Fruit fly (Drosophila melanogaster) S2 (cell line): Measurements from ENCODE around the gene Alh.

Source experiments
- CG8478 ChIP-seq: fragments of >200 bp; optimal IDR thresholded peaks from 2 replicates; lab custom pipeline; 2018
- CTCF ChIP-seq, 2 experiments: fragments of >200 bp; optimal IDR thresholded peaks; 2 replicates each; lab custom pipeline; 2018

Gene Alh

dm6 chr3R:7116511-7116910 lies 7.5 kb downstream of the Alh start:
- TF ChIP-seq CTCF (optimal IDR thresholded peaks at IDR 0.05; lab: Kevin White, UChicago) (no peak), CG8478 (lab: Kevin White, UChicago) (no peak)

- no peak for TF ChIP-seq CTCF (optimal IDR thresholded peaks at IDR 0.05; lab: Kevin White, UChicago)
- TF ChIP-seq CG8478 (lab: Kevin White, UChicago), result no peak
Measured at dm6 chr3R:7112977-7113376, 11.0 kb downstream of the Alh start.

DNA sequence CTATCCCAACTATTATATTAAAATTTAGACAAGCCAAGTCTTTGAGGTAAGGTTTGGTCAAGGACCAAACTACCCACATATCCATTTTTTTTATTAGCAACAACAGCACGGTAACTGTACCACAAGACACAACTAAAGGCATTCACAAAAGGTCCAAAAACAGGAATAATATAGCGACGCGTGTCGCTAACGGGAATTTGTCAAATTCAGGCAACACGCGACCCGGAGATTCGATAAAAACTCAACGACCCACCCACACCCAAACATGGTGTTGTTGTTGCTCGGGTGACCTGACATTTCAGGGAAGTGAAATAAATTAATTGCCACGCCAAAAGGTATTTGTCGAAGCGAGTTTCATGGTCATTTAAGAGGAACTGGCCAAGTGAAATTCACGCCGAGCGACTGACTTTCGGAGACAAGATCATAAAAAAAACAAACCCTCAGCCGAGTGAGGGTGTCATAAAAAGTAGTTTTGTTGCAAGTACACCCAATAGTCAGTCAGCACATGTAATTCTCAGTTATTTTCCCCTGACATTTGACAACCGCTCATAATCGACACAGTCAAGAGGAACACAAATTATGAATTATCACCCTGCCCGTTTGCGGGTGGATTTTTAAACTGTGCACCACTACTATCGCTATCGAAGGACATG lies 12.7 kb downstream of the Alh start:
- no peak for TF ChIP-seq CG8478 (lab: Kevin White, UChicago)
- TF ChIP-seq CTCF (optimal IDR thresholded peaks at IDR 0.05; lab: Kevin White, UChicago), result no peak

DNA sequence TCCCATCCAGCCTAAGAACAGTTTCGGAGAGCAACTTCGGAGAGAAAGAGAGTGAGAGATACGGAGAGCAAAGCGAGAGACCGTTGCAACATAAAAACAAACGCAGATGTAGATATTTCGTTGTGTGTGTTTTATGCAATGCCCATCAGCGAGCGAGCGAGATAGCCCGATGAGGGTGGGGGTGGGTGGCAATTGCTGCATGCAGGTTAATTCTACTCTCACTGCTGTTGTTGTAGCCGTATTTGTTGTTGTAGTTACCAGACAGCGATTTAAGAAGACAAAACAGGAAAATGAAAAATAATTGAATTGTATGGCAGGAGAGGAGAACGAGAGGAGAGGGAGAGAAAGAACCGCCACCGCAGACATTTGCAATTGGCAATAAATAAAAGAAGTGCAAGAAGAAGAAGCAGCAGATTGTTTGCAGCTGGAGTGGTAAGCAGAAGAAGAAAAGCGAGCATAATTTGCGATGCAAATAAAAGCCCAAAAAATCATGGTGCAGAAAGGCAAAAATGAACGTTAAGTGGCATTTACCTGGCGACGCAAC lies 14.2 kb downstream of the Alh start:
- TF ChIP-seq CTCF (optimal IDR thresholded peaks at IDR 0.05; lab: Kevin White, UChicago) (no peak), CG8478 (lab: Kevin White, UChicago) (no peak)

dm6 chr3R:7108589-7109312 lies 15.2 kb downstream of the Alh start:
- no peak for TF ChIP-seq CTCF (optimal IDR thresholded peaks at IDR 0.05; lab: Kevin White, UChicago)
- no peak for TF ChIP-seq CG8478 (lab: Kevin White, UChicago)

DNA sequence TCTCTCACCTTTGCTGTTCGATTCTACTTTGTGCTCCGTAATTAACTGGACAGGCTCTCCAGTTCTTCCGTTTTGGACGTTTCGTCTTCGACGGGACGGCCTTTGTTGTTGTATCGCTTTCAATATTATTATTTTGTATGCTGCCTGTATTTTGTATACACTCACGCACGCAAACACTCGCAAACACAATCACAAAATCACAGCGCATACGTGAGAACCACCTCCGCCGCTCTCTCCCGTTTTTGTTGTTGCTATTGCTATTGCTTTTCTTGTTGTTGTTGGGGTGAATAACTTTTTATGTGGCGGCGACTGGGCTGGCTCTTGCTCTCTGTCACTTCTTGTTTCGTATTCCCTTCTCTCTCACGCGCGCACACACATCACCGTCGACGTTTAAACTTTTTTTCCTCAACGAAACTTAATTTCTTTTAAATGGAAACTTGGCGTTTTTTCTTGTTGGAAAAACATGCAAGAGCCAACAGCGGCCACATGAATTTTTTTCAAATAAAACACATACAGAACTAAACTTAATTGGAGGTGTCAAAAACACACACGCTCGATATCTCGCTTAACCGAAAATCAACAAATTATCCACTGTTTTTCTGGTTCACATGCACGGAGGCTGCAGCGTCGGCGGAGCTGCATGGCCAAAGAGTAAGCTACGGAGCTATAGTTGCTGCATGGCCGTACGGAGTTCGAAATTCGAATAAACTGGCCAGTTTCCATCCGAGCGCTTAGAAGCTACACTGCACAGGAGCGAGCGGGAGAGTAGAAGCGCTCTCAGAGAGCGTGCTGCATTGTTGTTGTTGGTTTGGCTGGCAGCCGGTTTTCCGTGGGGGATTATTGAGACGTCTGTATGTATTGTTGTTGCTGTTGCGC lies 16.0 kb downstream of the Alh start:
- TF ChIP-seq CG8478 (lab: Kevin White, UChicago), result no peak
- no peak for TF ChIP-seq CTCF (optimal IDR thresholded peaks at IDR 0.05; lab: Kevin White, UChicago)

DNA sequence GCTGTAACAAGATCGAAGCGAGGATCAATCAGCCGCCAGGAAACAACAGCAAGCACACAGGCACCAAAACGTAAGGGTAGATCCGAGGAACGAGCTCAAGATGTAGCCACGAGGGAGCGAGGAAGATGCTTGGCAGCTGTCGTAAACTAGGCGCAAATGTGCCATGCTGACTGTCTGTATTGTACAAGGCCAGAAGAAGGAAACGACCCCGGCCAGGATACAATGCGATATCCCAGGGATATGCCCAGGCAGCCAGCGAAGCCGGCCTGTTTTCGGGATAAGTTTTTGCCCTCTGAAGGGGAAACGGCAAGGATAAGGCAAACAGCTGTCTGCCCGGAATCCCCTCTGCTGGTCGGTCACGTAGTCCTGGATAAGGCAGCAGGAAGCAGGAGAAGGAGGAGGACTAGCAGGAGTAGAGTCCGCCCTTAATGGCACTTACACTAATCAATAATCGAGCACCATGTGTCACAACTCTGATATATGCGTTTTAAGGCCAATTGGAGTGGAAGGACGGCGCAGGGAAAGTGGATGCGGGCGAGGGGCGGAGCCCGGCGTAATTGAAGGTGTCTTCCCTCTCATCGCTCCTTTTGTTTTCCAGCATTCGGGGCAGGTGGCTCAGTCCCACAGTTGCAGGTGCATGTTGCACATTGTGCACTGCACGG lies 18.4 kb downstream of the Alh start:
- TF ChIP-seq CG8478 (lab: Kevin White, UChicago), result no peak
- TF ChIP-seq CTCF (optimal IDR thresholded peaks at IDR 0.05; lab: Kevin White, UChicago), result no peak

DNA sequence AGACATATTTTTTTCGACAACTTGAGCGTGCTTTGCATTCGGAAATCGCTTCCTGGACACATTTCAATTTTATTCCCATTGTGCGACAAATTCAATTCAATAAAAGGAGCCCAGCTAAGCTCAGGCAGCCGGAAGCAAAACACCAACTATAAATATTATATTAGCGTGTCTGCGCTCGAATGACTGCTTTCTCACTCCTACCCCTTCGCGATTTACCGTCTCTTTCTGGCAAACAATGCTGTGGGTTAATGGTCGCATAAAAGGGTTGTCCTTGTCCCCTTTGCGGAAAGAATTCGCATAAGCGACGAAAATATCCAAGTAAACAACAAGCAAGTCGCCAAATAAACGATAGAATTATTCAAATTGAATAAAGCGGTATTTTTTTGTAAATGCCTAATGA lies 19.7 kb downstream of the Alh start:
- TF ChIP-seq CTCF (optimal IDR thresholded peaks at IDR 0.05; lab: Kevin White, UChicago), result no peak
- TF ChIP-seq CG8478 (lab: Kevin White, UChicago), result no peak

DNA sequence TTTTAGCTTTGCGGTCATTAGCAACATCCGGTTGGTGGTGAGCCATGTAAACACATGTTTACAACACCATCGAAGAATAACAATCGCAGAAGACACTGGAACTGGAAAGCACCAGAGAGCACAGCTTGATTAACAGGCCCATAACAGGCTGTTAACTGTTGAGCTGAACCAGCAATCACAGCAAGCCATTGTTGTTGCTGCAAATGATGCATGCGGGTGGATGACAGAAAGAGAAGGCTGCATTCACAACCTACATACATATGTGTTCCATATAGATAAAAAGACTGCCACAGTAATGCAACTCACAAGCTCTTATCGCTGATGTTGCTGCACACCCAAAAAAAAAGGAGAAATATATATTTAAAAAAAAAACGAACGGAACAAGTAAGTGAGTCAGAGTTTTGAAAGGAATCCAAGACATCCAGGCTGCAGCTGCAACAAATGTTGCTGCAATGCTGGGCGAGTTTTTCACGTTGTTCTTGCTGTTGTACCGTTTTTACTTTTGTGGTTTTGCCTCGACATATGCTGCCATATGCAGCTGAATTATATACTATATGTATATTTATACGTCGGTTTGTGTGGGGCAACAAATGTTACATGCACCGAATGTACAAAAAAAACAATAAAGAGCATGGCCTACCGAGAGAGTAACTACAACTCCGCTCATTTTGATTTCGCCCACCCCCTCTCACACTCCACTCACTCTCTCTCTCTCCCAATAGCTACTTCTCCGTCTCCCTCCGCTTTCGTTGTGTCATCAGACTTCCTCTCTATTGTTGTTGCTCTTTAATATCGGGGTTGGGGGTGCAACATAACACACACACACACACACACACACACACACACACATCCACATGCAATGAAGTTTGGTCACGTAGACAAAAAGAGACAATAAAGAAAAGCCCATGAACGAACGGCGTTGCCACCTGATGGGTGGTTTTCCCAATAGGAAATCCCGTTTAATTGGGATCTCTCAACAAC lies 20.8 kb downstream of the Alh start:
- no peak for TF ChIP-seq CG8478 (lab: Kevin White, UChicago)
- TF ChIP-seq CTCF (optimal IDR thresholded peaks at IDR 0.05; lab: Kevin White, UChicago), result no peak

dm6 chr3R:7094368-7094767 lies 29.6 kb downstream of the Alh start:
- TF ChIP-seq CG8478 (lab: Kevin White, UChicago), result no peak
- no peak for TF ChIP-seq CTCF (optimal IDR thresholded peaks at IDR 0.05; lab: Kevin White, UChicago)

DNA sequence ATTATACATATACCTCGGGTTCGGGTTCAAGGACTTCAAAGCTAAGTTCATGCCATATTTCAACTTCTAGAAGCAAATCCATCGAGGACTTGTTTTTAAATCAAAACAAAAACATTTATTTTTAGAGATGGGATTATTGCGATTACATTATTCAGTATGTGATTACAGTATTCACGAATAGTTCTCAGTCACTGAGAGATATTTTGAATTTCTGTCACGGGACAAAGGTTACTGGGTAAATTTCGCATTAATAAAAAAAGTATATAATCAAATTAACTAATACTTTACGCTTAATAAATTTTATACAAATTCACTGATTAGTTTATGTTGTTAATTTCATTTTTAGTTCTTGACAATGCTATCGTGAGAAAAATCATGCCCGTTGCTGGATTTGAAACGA lies 30.4 kb downstream of the Alh start:
- no peak for TF ChIP-seq CTCF (optimal IDR thresholded peaks at IDR 0.05; lab: Kevin White, UChicago)
- no peak for TF ChIP-seq CG8478 (lab: Kevin White, UChicago)

DNA sequence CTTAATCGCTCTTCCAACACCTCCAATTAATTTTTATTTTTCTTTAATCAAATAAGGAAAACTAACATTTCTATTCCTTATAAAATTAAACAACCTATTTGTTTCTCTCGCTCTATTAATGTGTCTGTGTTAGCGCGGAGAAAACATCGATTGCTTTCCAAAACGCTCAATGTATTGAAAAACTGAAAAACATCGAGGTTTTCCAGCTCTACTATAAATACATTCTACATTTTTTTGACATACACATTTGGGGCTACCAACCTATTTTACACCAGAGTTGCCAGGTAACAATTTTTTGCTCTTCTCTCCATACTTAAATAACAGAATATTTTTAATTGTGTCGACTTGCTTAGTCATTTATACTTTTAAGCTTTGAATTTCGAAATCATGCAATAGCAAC lies 32.1 kb downstream of the Alh start:
- TF ChIP-seq CG8478 (lab: Kevin White, UChicago) (no peak), CTCF (optimal IDR thresholded peaks at IDR 0.05; lab: Kevin White, UChicago) (peak in 1 of 2 experiments; percentile 51)

DNA sequence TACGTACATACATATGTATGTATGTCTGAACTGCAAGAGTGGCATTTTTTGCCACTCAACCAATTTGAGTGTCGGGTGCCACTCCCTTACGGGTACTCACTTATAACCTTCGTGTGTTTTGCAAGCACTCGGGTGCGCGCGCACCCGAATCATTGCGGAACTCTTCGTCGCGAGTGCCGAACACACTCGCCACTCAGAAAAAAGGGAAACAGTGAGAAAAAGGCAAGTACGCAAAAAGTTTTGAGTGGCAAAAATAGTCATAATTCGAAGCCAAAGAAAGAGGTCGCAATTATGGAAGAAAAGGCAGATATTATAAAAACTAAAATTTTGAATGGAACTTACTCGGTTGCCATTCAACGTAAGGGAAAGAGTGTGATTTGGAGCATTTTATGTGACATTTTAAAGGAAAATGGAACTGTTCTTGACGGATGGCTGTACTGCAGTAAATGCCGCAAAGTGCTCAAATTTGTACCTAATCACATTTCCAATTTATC lies 33.6 kb downstream of the Alh start:
- TF ChIP-seq CTCF (optimal IDR thresholded peaks at IDR 0.05; lab: Kevin White, UChicago) (no peak), CG8478 (lab: Kevin White, UChicago) (no peak)
